Worm (Caenorhabditis elegans) whole organism, L1 larva: ENCODE results near the gene lgg-2.
A peak's percentile ranks its signal among the peaks of the same experiment; 100 is the strongest.

Experiments
- C04F5.9 ChIP-seq: sonication (generic microtip); optimal IDR thresholded peaks from 2 replicates; lab custom pipeline; 2016; ENCODE audit warnings: missing genetic modification characterization, missing compliant biosample characterization
- C34B4.2 ChIP-seq: sonication (generic microtip); optimal IDR thresholded peaks from 2 replicates; lab custom pipeline; 2017; ENCODE audit warnings: mild to moderate bottlenecking, missing genetic modification characterization, missing compliant biosample characterization
- F16B12.6 ChIP-seq: fragments of 150-350 bp; optimal IDR thresholded peaks from 2 replicates; lab custom pipeline; 2014; ENCODE audit warnings: missing biosample characterization, missing genetic modification characterization
- aha-1 ChIP-seq: fragments of 150-350 bp; optimal IDR thresholded peaks from 2 replicates; lab custom pipeline; 2014; ENCODE audit warnings: missing biosample characterization, missing genetic modification characterization
- ama-1 ChIP-seq: fragments of 150-350 bp; optimal IDR thresholded peaks from 2 replicates; lab custom pipeline; 2014
- ceh-8 ChIP-seq: fragments of 200-800 bp; sonication (Bioruptor generic); optimal IDR thresholded peaks from 2 replicates; lab custom pipeline; 2018; ENCODE audit warnings: mild to moderate bottlenecking, missing genetic modification characterization, moderate library complexity, missing compliant biosample characterization
- ceh-88 ChIP-seq: fragments of 200-800 bp; sonication (Bioruptor generic); IDR thresholded peaks from 2 replicates; pipeline ENCODE4 v1.3.6; 2022; ENCODE audit warnings: missing genetic modification characterization, missing compliant biosample characterization
- ces-1 ChIP-seq: fragments of 150-350 bp; optimal IDR thresholded peaks from 2 replicates; lab custom pipeline; 2014; ENCODE audit warnings: missing biosample characterization, missing genetic modification reagents, missing genetic modification characterization
- dsc-1 ChIP-seq: sonication (generic microtip); optimal IDR thresholded peaks from 2 replicates; lab custom pipeline; 2016; ENCODE audit warnings: mild to moderate bottlenecking, missing genetic modification characterization, missing compliant biosample characterization
- efl-1 ChIP-seq, 4 experiments: fragments of 150-350 bp; optimal IDR thresholded peaks in 3 of 4; peaks in 1 of 4; 1 replicate in 1 of 4; 2 replicates in 3 of 4; lab custom pipeline; 2014; ENCODE audit warnings: missing biosample characterization in 2 of 4, missing genetic modification characterization in 2 of 4, missing genetic modification reagents in 2 of 4
- egl-13 ChIP-seq: sonication (generic microtip); optimal IDR thresholded peaks from 2 replicates; lab custom pipeline; 2016; ENCODE audit warnings: missing genotype, missing genetic modification reagents, missing genetic modification characterization, missing compliant biosample characterization
- fkh-4 ChIP-seq: sonication (generic microtip); optimal IDR thresholded peaks from 2 replicates; lab custom pipeline; 2016; ENCODE audit warnings: missing compliant biosample characterization, missing genetic modification characterization, borderline replicate concordance
- fkh-8 ChIP-seq: sonication (generic microtip); optimal IDR thresholded peaks from 2 replicates; lab custom pipeline; 2016; ENCODE audit warnings: mild to moderate bottlenecking, missing genetic modification characterization, missing compliant biosample characterization
- fos-1 ChIP-seq: fragments of 150-350 bp; optimal IDR thresholded peaks from 2 replicates; lab custom pipeline; 2014; ENCODE audit warnings: missing biosample characterization, missing genetic modification characterization
- grh-1 ChIP-seq: fragments of 200-800 bp; sonication (Bioruptor generic); IDR thresholded peaks from 2 replicates; pipeline ENCODE4 v1.3.6; 2022; ENCODE audit warnings: missing genetic modification reagents, missing genetic modification characterization, missing compliant biosample characterization
- hlh-17 ChIP-seq: fragments of 200-800 bp; sonication (Bioruptor generic); optimal IDR thresholded peaks from 2 replicates; lab custom pipeline; 2018; ENCODE audit warnings: missing genetic modification characterization, mild to moderate bottlenecking, missing compliant biosample characterization, moderate library complexity, borderline replicate concordance
- hlh-4 ChIP-seq: sonication (generic microtip); optimal IDR thresholded peaks from 2 replicates; lab custom pipeline; 2016; ENCODE audit warnings: mild to moderate bottlenecking, missing genetic modification characterization, missing compliant biosample characterization
- hpl-2 ChIP-seq: fragments of 150-350 bp; optimal IDR thresholded peaks from 2 replicates; lab custom pipeline; 2014; ENCODE audit warnings: missing biosample characterization, missing genetic modification reagents, missing genetic modification characterization
- irx-1 ChIP-seq: sonication (generic microtip); optimal IDR thresholded peaks from 2 replicates; lab custom pipeline; 2016; ENCODE audit warnings: missing genetic modification characterization, missing compliant biosample characterization
- lin-13 ChIP-seq: fragments of 150-350 bp; optimal IDR thresholded peaks from 2 replicates; lab custom pipeline; 2014; ENCODE audit warnings: missing biosample characterization, missing genetic modification reagents, missing genetic modification characterization
- lin-14 ChIP-seq: fragments of 200-800 bp; sonication (Bioruptor generic); optimal IDR thresholded peaks from 2 replicates; lab custom pipeline; 2018; ENCODE audit warnings: mild to moderate bottlenecking, missing genetic modification characterization, moderate library complexity, missing compliant biosample characterization
- lin-35 ChIP-seq, 2 experiments: fragments of 150-350 bp; optimal IDR thresholded peaks; 2 replicates each; lab custom pipeline; 2014; ENCODE audit warnings: missing biosample characterization in 2 of 2, missing genetic modification characterization in 2 of 2, missing genetic modification reagents in 2 of 2
- mab-9 ChIP-seq: fragments of 200-800 bp; sonication (Bioruptor generic); IDR thresholded peaks from 2 replicates; pipeline ENCODE4 v1.3.6; 2022; ENCODE audit warnings: missing genetic modification reagents, missing genetic modification characterization, missing compliant biosample characterization
- mdl-1 ChIP-seq, 2 experiments: fragments of 150-350 bp; optimal IDR thresholded peaks; 2 replicates each; lab custom pipeline; 2014 to 2017; ENCODE audit warnings: missing biosample characterization in 2 of 2, missing genetic modification characterization in 2 of 2, inconsistent platforms in 1 of 2
- mef-2 ChIP-seq: fragments of 150-350 bp; optimal IDR thresholded peaks from 2 replicates; lab custom pipeline; 2014; ENCODE audit warnings: missing biosample characterization, missing genetic modification characterization
- mep-1 ChIP-seq: fragments of 150-350 bp; optimal IDR thresholded peaks from 2 replicates; lab custom pipeline; 2014; ENCODE audit warnings: missing biosample characterization, missing genetic modification characterization
- nhr-11 ChIP-seq: fragments of 150-350 bp; optimal IDR thresholded peaks from 2 replicates; lab custom pipeline; 2014; ENCODE audit warnings: missing biosample characterization, missing genetic modification characterization
- nhr-20 ChIP-seq: sonication (generic microtip); optimal IDR thresholded peaks from 2 replicates; lab custom pipeline; 2016; ENCODE audit warnings: mild to moderate bottlenecking, missing genetic modification characterization, missing compliant biosample characterization
- nhr-237 ChIP-seq: fragments of 150-350 bp; optimal IDR thresholded peaks from 2 replicates; lab custom pipeline; 2014; ENCODE audit warnings: missing biosample characterization, missing genetic modification characterization
- nhr-28 ChIP-seq: fragments of 150-350 bp; optimal IDR thresholded peaks from 2 replicates; lab custom pipeline; 2014; ENCODE audit warnings: missing biosample characterization, missing genetic modification characterization
- nhr-71 ChIP-seq: sonication (generic microtip); optimal IDR thresholded peaks from 2 replicates; lab custom pipeline; 2016; ENCODE audit warnings: mild to moderate bottlenecking, missing genetic modification characterization, moderate library complexity, missing compliant biosample characterization
- nhr-76 ChIP-seq: sonication (generic microtip); optimal IDR thresholded peaks from 2 replicates; lab custom pipeline; 2017; ENCODE audit warnings: missing biosample characterization, missing genetic modification characterization
- nhr-77 ChIP-seq: fragments of 150-350 bp; optimal IDR thresholded peaks from 2 replicates; lab custom pipeline; 2014; ENCODE audit warnings: missing biosample characterization, missing genetic modification characterization
- nhr-84 ChIP-seq: sonication (generic microtip); optimal IDR thresholded peaks from 2 replicates; lab custom pipeline; 2017; ENCODE audit warnings: missing biosample characterization, missing genetic modification characterization
- nhr-85 ChIP-seq: sonication (generic microtip); peaks from one replicate; lab custom pipeline; 2016; ENCODE audit warnings: missing genetic modification characterization, inconsistent platforms, missing compliant biosample characterization
- nhr-90 ChIP-seq: sonication (generic microtip); optimal IDR thresholded peaks from 2 replicates; lab custom pipeline; 2016; ENCODE audit warnings: mild to moderate bottlenecking, missing genetic modification characterization, missing compliant biosample characterization; ENCODE audit not compliant: poor library complexity
- pag-3 ChIP-seq: sonication (generic microtip); optimal IDR thresholded peaks from 2 replicates; lab custom pipeline; 2017; ENCODE audit warnings: missing genetic modification characterization, mild to moderate bottlenecking, missing compliant biosample characterization, antibody characterized with exemption, borderline replicate concordance; ENCODE audit not compliant: insufficient read depth
- rnt-1 ChIP-seq: sonication (generic microtip); optimal IDR thresholded peaks from 2 replicates; lab custom pipeline; 2016; ENCODE audit warnings: mild to moderate bottlenecking, missing genetic modification characterization, moderate library complexity, missing compliant biosample characterization
- snu-23 ChIP-seq: sonication (generic microtip); optimal IDR thresholded peaks from 2 replicates; lab custom pipeline; 2016; ENCODE audit warnings: missing genetic modification characterization, missing compliant biosample characterization
- sox-4 ChIP-seq: sonication (generic microtip); optimal IDR thresholded peaks from 2 replicates; lab custom pipeline; 2016; ENCODE audit warnings: missing genetic modification characterization, missing compliant biosample characterization
- sptf-1 ChIP-seq: fragments of 150-350 bp; optimal IDR thresholded peaks from 2 replicates; lab custom pipeline; 2014; ENCODE audit warnings: missing biosample characterization, missing genetic modification characterization
- swsn-7 ChIP-seq: sonication (generic microtip); optimal IDR thresholded peaks from 2 replicates; lab custom pipeline; 2016; ENCODE audit warnings: missing genetic modification characterization, missing compliant biosample characterization
- tbx-2 ChIP-seq: sonication (generic microtip); optimal IDR thresholded peaks from 2 replicates; lab custom pipeline; 2016; ENCODE audit warnings: missing genetic modification characterization, missing compliant biosample characterization
- unc-30 ChIP-seq: sonication (generic microtip); optimal IDR thresholded peaks from 2 replicates; lab custom pipeline; 2017; ENCODE audit warnings: missing biosample characterization, missing genetic modification characterization
- unc-62 ChIP-seq: fragments of 150-350 bp; optimal IDR thresholded peaks from 2 replicates; lab custom pipeline; 2014; ENCODE audit warnings: missing biosample characterization, missing genetic modification reagents, missing genetic modification characterization
- unc-98 ChIP-seq: fragments of 200-800 bp; sonication (Bioruptor generic); IDR thresholded peaks from 2 replicates; pipeline ENCODE4 v1.3.6; 2022; ENCODE audit warnings: missing genetic modification characterization, missing compliant biosample characterization
- vab-15 ChIP-seq: sonication (generic microtip); optimal IDR thresholded peaks from 2 replicates; lab custom pipeline; 2017; ENCODE audit warnings: missing genotype, mild to moderate bottlenecking, missing genetic modification characterization, missing compliant biosample characterization
- xbp-1 ChIP-seq: sonication (generic microtip); optimal IDR thresholded peaks from 2 replicates; lab custom pipeline; 2016; ENCODE audit warnings: missing genetic modification characterization, missing compliant biosample characterization

lgg-2 gene

ce11 chrIV:10935853-10936491 is at the start of gene lgg-2 (continued):
- TF ChIP-seq unc-62 (no peak), ceh-88 (peak; percentile 79), mdl-1 (tag; optimal IDR thresholded peaks at IDR 0.05; lab: Kevin White, UChicago) (peak; percentile 62 to 98), nhr-90 (tag; lab: Kevin White, UChicago) (peak; percentile 97), swsn-7 (tag; lab: Kevin White, UChicago) (peak; percentile 99), snu-23 (GFP tag; lab: Kevin White, UChicago) (peak; percentile 99), fkh-8 (peak; percentile 92), nhr-84 (no peak), nhr-85 (tag; lab: Kevin White, UChicago) (peak; percentile 99), nhr-77 (tag; lab: Kevin White, UChicago) (peak; percentile 88), sptf-1 (tag; lab: Kevin White, UChicago) (no peak), mef-2 (tag; lab: Kevin White, UChicago) (peak; percentile 76), nhr-71 (tag; lab: Kevin White, UChicago) (peak; percentile 100), pag-3 (tag; lab: Kevin White, UChicago) (no peak), F16B12.6 (tag; lab: Kevin White, UChicago) (no peak), xbp-1 (peak; percentile 93), nhr-20 (tag; lab: Kevin White, UChicago) (peak; percentile 99), ama-1 (lab: Kevin White, UChicago) (peak; percentile 94), fos-1 (tag; lab: Kevin White, UChicago) (peak; percentile 87), lin-35 (GFP tag; optimal IDR thresholded peaks at IDR 0.05; lab: Kevin White, UChicago) (peak; percentile 84 to 90), C04F5.9 (peak; percentile 79), unc-98 (GFP tag; lab: Robert Waterston, UW) (peak; percentile 29; the same call in 1 of the 2 replicates), nhr-76 (tag; lab: Kevin White, UChicago) (no peak), egl-13 (tag; lab: Kevin White, UChicago) (peak; percentile 92), hpl-2 (peak; percentile 39), rnt-1 (tag; lab: Kevin White, UChicago) (peak; percentile 96), dsc-1 (tag; lab: Kevin White, UChicago) (peak; percentile 93), lin-14 (GFP tag; lab: Kevin White, UChicago) (peak; percentile 99), ceh-8 (GFP tag; lab: Kevin White, UChicago) (peak; percentile 93), tbx-2 (tag; lab: Kevin White, UChicago) (peak; percentile 99), hlh-4 (tag; lab: Kevin White, UChicago) (no peak), irx-1 (tag; lab: Kevin White, UChicago) (peak; percentile 93), hlh-17 (GFP tag; lab: Kevin White, UChicago) (no peak)

ce11 chrIV:10981761-10982160 is 46.1 kb upstream of the lgg-2 start, which contains the start of gene Y43E12A.2:
Gene Y43E12A.2, plus strand, starts transcription at chrIV:10982061.
- TF ChIP-seq C34B4.2 (tag; lab: Kevin White, UChicago) (no peak), vab-15 (no peak), nhr-76 (tag; lab: Kevin White, UChicago) (no peak), mab-9 (GFP tag; lab: Robert Waterston, UW) (no peak), fkh-4 (tag; lab: Kevin White, UChicago) (no peak)

ce11 chrIV:10980628-10981027 is 44.9 kb upstream of the lgg-2 start:
- TF ChIP-seq rnt-1 (tag; lab: Kevin White, UChicago) (no peak), hpl-2 (no peak), fos-1 (tag; lab: Kevin White, UChicago) (no peak), grh-1 (GFP tag; lab: Robert Waterston, UW) (0 out of 2 replicates have a peak, but pooled peaks have one; percentile 23), mep-1 (tag; lab: Kevin White, UChicago) (peak; percentile 6), nhr-76 (tag; lab: Kevin White, UChicago) (no peak), unc-30 (tag; lab: Kevin White, UChicago) (no peak), ama-1 (lab: Kevin White, UChicago) (no peak), nhr-11 (tag; lab: Kevin White, UChicago) (no peak), nhr-84 (no peak), lin-35 (GFP tag; optimal IDR thresholded peaks at IDR 0.05; lab: Kevin White, UChicago) (peak in 1 of 2 experiments; percentile 49), nhr-28 (tag; lab: Kevin White, UChicago) (no peak), efl-1 (optimal IDR thresholded peaks at IDR 0.05; lab: Kevin White, UChicago) (no peak), efl-1 (GFP tag; optimal IDR thresholded peaks at IDR 0.05 in 1 of 2; lab: Kevin White, UChicago) (peak in 1 of 2 experiments; percentile 2), nhr-20 (tag; lab: Kevin White, UChicago) (peak; percentile 14), sox-4 (tag; lab: Kevin White, UChicago) (no peak), unc-98 (GFP tag; lab: Robert Waterston, UW) (no peak), ces-1 (GFP tag; lab: Kevin White, UChicago) (no peak), lin-13 (GFP tag; lab: Kevin White, UChicago) (no peak), sptf-1 (tag; lab: Kevin White, UChicago) (no peak), aha-1 (tag; lab: Kevin White, UChicago) (no peak), C34B4.2 (tag; lab: Kevin White, UChicago) (no peak), nhr-237 (tag; lab: Kevin White, UChicago) (no peak)
